Worm (Caenorhabditis elegans): ENCODE results near the gene ZK666.11.

The ZK666.11 gene

ce11 chrII:10507906-10508305 lies 25.6 kb downstream of the ZK666.11 start:
- no peak for TF ChIP-seq ztf-29 (GFP tag; IDR thresholded peaks at IDR 0.05)
- no peak for TF ChIP-seq cog-1 (tag; optimal IDR thresholded peaks at IDR 0.05)
- no peak for TF ChIP-seq flt-1 (GFP tag; IDR thresholded peaks at IDR 0.05)
- TF ChIP-seq klf-2 (GFP tag; conservative IDR thresholded peaks at IDR 0.05), result no peak
- TF ChIP-seq T22C8.4 (GFP tag; IDR thresholded peaks at IDR 0.05), result no peak
- TF ChIP-seq med-1 (GFP tag; optimal IDR thresholded peaks at IDR 0.05; ENCODE audit: insufficient read depth), result no peak
- no peak for TF ChIP-seq tab-1 (GFP tag; IDR thresholded peaks at IDR 0.05)
- TF ChIP-seq ztf-23 (GFP tag; IDR thresholded peaks at IDR 0.05), result no peak
- no peak for TF ChIP-seq ref-1 (GFP tag; conservative IDR thresholded peaks at IDR 0.05)

ce11 chrII:10509746-10510145 lies 27.4 kb downstream of the ZK666.11 start, which contains the start of gene F59B10.2:
TSS of gene F59B10.2 (minus strand) at chrII:10509846.
- no peak for TF ChIP-seq flt-1 (GFP tag; IDR thresholded peaks at IDR 0.05)
- TF ChIP-seq med-1 (GFP tag; optimal IDR thresholded peaks at IDR 0.05; ENCODE audit: insufficient read depth), result no peak
- TF ChIP-seq klf-2 (GFP tag; conservative IDR thresholded peaks at IDR 0.05), result no peak

- TF ChIP-seq tab-1 (GFP tag; IDR thresholded peaks at IDR 0.05), result no peak
Observed at ce11 chrII:10510242-10510641, 27.9 kb downstream of the ZK666.11 start, which contains the start of gene F59B10.3. TSS of gene F59B10.3 (plus strand) at chrII:10510542.

- TF ChIP-seq klf-2 (GFP tag; conservative IDR thresholded peaks at IDR 0.05) (no peak), tab-1 (GFP tag; IDR thresholded peaks at IDR 0.05) (no peak), ztf-29 (GFP tag; IDR thresholded peaks at IDR 0.05) (no peak), T22C8.4 (GFP tag; IDR thresholded peaks at IDR 0.05) (no peak), flt-1 (GFP tag; IDR thresholded peaks at IDR 0.05) (no peak), cog-1 (tag; optimal IDR thresholded peaks at IDR 0.05) (no peak), ztf-23 (GFP tag; IDR thresholded peaks at IDR 0.05) (no peak), ref-1 (GFP tag; conservative IDR thresholded peaks at IDR 0.05) (no peak), med-1 (GFP tag; optimal IDR thresholded peaks at IDR 0.05; ENCODE audit: insufficient read depth) (no peak)
Observed at ce11 chrII:10513377-10513776, 31.1 kb downstream of the ZK666.11 start.

ce11 chrII:10515422-10515821 lies 33.1 kb downstream of the ZK666.11 start:
- no peak for TF ChIP-seq med-1 (GFP tag; optimal IDR thresholded peaks at IDR 0.05; ENCODE audit: insufficient read depth)
- TF ChIP-seq tab-1 (GFP tag; IDR thresholded peaks at IDR 0.05), result no peak
- no peak for TF ChIP-seq ztf-29 (GFP tag; IDR thresholded peaks at IDR 0.05)
- TF ChIP-seq ref-1 (GFP tag; conservative IDR thresholded peaks at IDR 0.05), result no peak
- no peak for TF ChIP-seq flt-1 (GFP tag; IDR thresholded peaks at IDR 0.05)
- TF ChIP-seq ztf-23 (GFP tag; IDR thresholded peaks at IDR 0.05), result no peak
- TF ChIP-seq klf-2 (GFP tag; conservative IDR thresholded peaks at IDR 0.05), result no peak
- TF ChIP-seq cog-1 (tag; optimal IDR thresholded peaks at IDR 0.05), result no peak
- no peak for TF ChIP-seq T22C8.4 (GFP tag; IDR thresholded peaks at IDR 0.05)

- no peak for TF ChIP-seq ztf-23 (GFP tag; IDR thresholded peaks at IDR 0.05)
- no peak for TF ChIP-seq ztf-29 (GFP tag; IDR thresholded peaks at IDR 0.05)
Observed at ce11 chrII:10516375-10516774, 34.1 kb downstream of the ZK666.11 start.

ce11 chrII:10519017-10519416 lies 36.7 kb downstream of the ZK666.11 start, which contains the start of gene F59B10.4:
TSS of gene F59B10.4 (minus strand) at chrII:10519117.
- TF ChIP-seq tab-1 (GFP tag; IDR thresholded peaks at IDR 0.05), result no peak

- no peak for TF ChIP-seq cog-1 (tag; optimal IDR thresholded peaks at IDR 0.05)
- no peak for TF ChIP-seq ztf-29 (GFP tag; IDR thresholded peaks at IDR 0.05)
- TF ChIP-seq T22C8.4 (GFP tag; IDR thresholded peaks at IDR 0.05), result no peak
- TF ChIP-seq ref-1 (GFP tag; conservative IDR thresholded peaks at IDR 0.05), result no peak
- TF ChIP-seq ztf-23 (GFP tag; IDR thresholded peaks at IDR 0.05), result no peak
- no peak for TF ChIP-seq med-1 (GFP tag; optimal IDR thresholded peaks at IDR 0.05; ENCODE audit: insufficient read depth)
- TF ChIP-seq tab-1 (GFP tag; IDR thresholded peaks at IDR 0.05), result no peak
- TF ChIP-seq klf-2 (GFP tag; conservative IDR thresholded peaks at IDR 0.05), result no peak
- TF ChIP-seq flt-1 (GFP tag; IDR thresholded peaks at IDR 0.05), result no peak
Observed at ce11 chrII:10519863-10520262, 37.5 kb downstream of the ZK666.11 start.

- TF ChIP-seq ref-1 (GFP tag; conservative IDR thresholded peaks at IDR 0.05), result no peak
- no peak for TF ChIP-seq T22C8.4 (GFP tag; IDR thresholded peaks at IDR 0.05)
- TF ChIP-seq flt-1 (GFP tag; IDR thresholded peaks at IDR 0.05), result no peak
- TF ChIP-seq klf-2 (GFP tag; conservative IDR thresholded peaks at IDR 0.05), result no peak
- no peak for TF ChIP-seq ztf-29 (GFP tag; IDR thresholded peaks at IDR 0.05)
Observed at ce11 chrII:10523031-10523430, 40.7 kb downstream of the ZK666.11 start.

- TF ChIP-seq ztf-29 (GFP tag; IDR thresholded peaks at IDR 0.05) (no peak), klf-2 (GFP tag; conservative IDR thresholded peaks at IDR 0.05) (no peak), T22C8.4 (GFP tag; IDR thresholded peaks at IDR 0.05) (no peak), tab-1 (GFP tag; IDR thresholded peaks at IDR 0.05) (no peak), cog-1 (tag; optimal IDR thresholded peaks at IDR 0.05) (no peak), flt-1 (GFP tag; IDR thresholded peaks at IDR 0.05) (no peak), med-1 (GFP tag; optimal IDR thresholded peaks at IDR 0.05; ENCODE audit: insufficient read depth) (no peak), ref-1 (GFP tag; conservative IDR thresholded peaks at IDR 0.05) (no peak), ztf-23 (GFP tag; IDR thresholded peaks at IDR 0.05) (no peak)
Observed at ce11 chrII:10523583-10523982, 41.3 kb downstream of the ZK666.11 start, which contains the start of gene F59B10.5. TSS of gene F59B10.5 (minus strand) at chrII:10523683.

ce11 chrII:10524374-10524773 lies 42.1 kb downstream of the ZK666.11 start, which contains the start of gene F59B10.6:
TSS of gene F59B10.6 (minus strand) at chrII:10524474.
- TF ChIP-seq ztf-29 (GFP tag; IDR thresholded peaks at IDR 0.05) (no peak), ref-1 (GFP tag; conservative IDR thresholded peaks at IDR 0.05) (no peak), T22C8.4 (GFP tag; IDR thresholded peaks at IDR 0.05) (no peak), ztf-23 (GFP tag; IDR thresholded peaks at IDR 0.05) (no peak), cog-1 (tag; optimal IDR thresholded peaks at IDR 0.05) (no peak), flt-1 (GFP tag; IDR thresholded peaks at IDR 0.05) (no peak), tab-1 (GFP tag; IDR thresholded peaks at IDR 0.05) (no peak), med-1 (GFP tag; optimal IDR thresholded peaks at IDR 0.05; ENCODE audit: insufficient read depth) (no peak), klf-2 (GFP tag; conservative IDR thresholded peaks at IDR 0.05) (no peak)
